Worm (Caenorhabditis elegans) whole organism, L4 larva: ENCODE measurements around the gene sam-4.
"Not testable (repeated sequence)": the region's sequence is repeated elsewhere in the genome, so short reads cannot be mapped to it uniquely, and the experiment has no call there.

Source experiments
- T20F7.1 ChIP-seq: fragments of 200-800 bp; sonication (Bioruptor generic); optimal IDR thresholded peaks from 2 replicates; lab custom pipeline; 2018; ENCODE audit warnings: mild to moderate bottlenecking, missing genetic modification characterization, missing compliant biosample characterization
- Y105C5A.15 ChIP-seq: fragments of 200-800 bp; sonication (Bioruptor generic); IDR thresholded peaks from 2 replicates; pipeline ENCODE4 v1.3.6; 2022; ENCODE audit warnings: missing genetic modification characterization, missing compliant biosample characterization
- Y48G9A.11 ChIP-seq: fragments of 200-800 bp; sonication (Bioruptor generic); IDR thresholded peaks from 2 replicates; pipeline ENCODE4 v1.3.6; 2022; ENCODE audit warnings: missing genetic modification reagents, missing genetic modification characterization, missing compliant biosample characterization
- Y75B8A.6 ChIP-seq: fragments of 200-800 bp; sonication (Bioruptor generic); IDR thresholded peaks from 2 replicates; pipeline ENCODE4 v1.3.6; 2022; ENCODE audit warnings: missing genetic modification reagents, missing genetic modification characterization, missing compliant biosample characterization
- ZK337.2 ChIP-seq: fragments of 200-800 bp; sonication (Bioruptor generic); IDR thresholded peaks from 2 replicates; pipeline ENCODE4 v1.3.6; 2022; ENCODE audit warnings: missing genetic modification reagents, missing genetic modification characterization, missing compliant biosample characterization
- aha-1 ChIP-seq: fragments of 150-350 bp; peaks from one replicate; lab custom pipeline; 2014; ENCODE audit warnings: missing biosample characterization, missing genetic modification characterization
- aly-2 ChIP-seq: sonication (generic microtip); optimal IDR thresholded peaks from 2 replicates; lab custom pipeline; 2018; ENCODE audit warnings: missing biosample characterization, missing genetic modification characterization
- ama-1 ChIP-seq: fragments of 150-350 bp; optimal IDR thresholded peaks from 2 replicates; lab custom pipeline; 2014; ENCODE audit warnings: inconsistent platforms, mixed read lengths
- arid-1 ChIP-seq: fragments of 200-800 bp; sonication (Bioruptor generic); conservative IDR thresholded peaks from 2 replicates; pipeline ENCODE4 v1.3.6; 2022; ENCODE audit warnings: missing genetic modification reagents, missing genetic modification characterization, missing compliant biosample characterization
- ceh-20 ChIP-seq: fragments of 200-800 bp; sonication (Bioruptor generic); IDR thresholded peaks from 2 replicates; pipeline ENCODE4 v1.3.6; 2022; ENCODE audit warnings: missing genetic modification reagents, missing genetic modification characterization, missing compliant biosample characterization
- ceh-28 ChIP-seq: fragments of 150-350 bp; optimal IDR thresholded peaks from 2 replicates; lab custom pipeline; 2014; ENCODE audit warnings: missing biosample characterization, missing genetic modification reagents, missing genetic modification characterization
- ceh-62 ChIP-seq: sonication (generic microtip); optimal IDR thresholded peaks from 2 replicates; lab custom pipeline; 2017; ENCODE audit warnings: missing biosample characterization, missing genetic modification characterization
- ces-1 ChIP-seq: fragments of 150-350 bp; sonication (generic microtip); optimal IDR thresholded peaks from 4 replicates; lab custom pipeline; 2014; ENCODE audit warnings: missing biosample characterization, missing genetic modification reagents, missing genetic modification characterization
- ctbp-1 ChIP-seq: fragments of 200-800 bp; sonication (Bioruptor generic); IDR thresholded peaks from 2 replicates; pipeline ENCODE4 v1.3.6; 2022; ENCODE audit warnings: missing genetic modification reagents, missing genetic modification characterization, missing compliant biosample characterization
- daf-16 ChIP-seq, 3 experiments: sonication (generic microtip); optimal IDR thresholded peaks; 2 replicates each; lab custom pipeline; 2016 to 2017; ENCODE audit warnings: missing genetic modification characterization in 3 of 3, missing genetic modification reagents in 3 of 3, mild to moderate bottlenecking in 2 of 3, missing compliant biosample characterization in 2 of 3, missing biosample characterization in 1 of 3, moderate library complexity in 1 of 3
- dmd-8 ChIP-seq: fragments of 200-800 bp; sonication (Bioruptor generic); IDR thresholded peaks from 2 replicates; pipeline ENCODE4 v1.3.6; 2022; ENCODE audit warnings: missing genetic modification characterization, missing compliant biosample characterization
- dve-1 ChIP-seq: sonication (generic microtip); optimal IDR thresholded peaks from 2 replicates; lab custom pipeline; 2017; ENCODE audit warnings: antibody characterized with exemption, mild to moderate bottlenecking, missing genetic modification characterization, missing compliant biosample characterization; ENCODE audit not compliant: insufficient read depth
- fos-1 ChIP-seq: fragments of 150-350 bp; optimal IDR thresholded peaks from 2 replicates; lab custom pipeline; 2014; ENCODE audit warnings: missing biosample characterization, missing genetic modification characterization
- hlh-11 ChIP-seq: fragments of 200-800 bp; sonication (Bioruptor generic); optimal IDR thresholded peaks from 2 replicates; lab custom pipeline; 2018; ENCODE audit warnings: mild to moderate bottlenecking, missing genetic modification characterization, missing compliant biosample characterization
- hlh-30 ChIP-seq: sonication (generic microtip); optimal IDR thresholded peaks from 2 replicates; lab custom pipeline; 2017; ENCODE audit warnings: antibody characterized with exemption, mild to moderate bottlenecking, missing genetic modification characterization, missing compliant biosample characterization; ENCODE audit not compliant: insufficient read depth
- hmg-1.1 ChIP-seq: fragments of 200-800 bp; sonication (Bioruptor generic); IDR thresholded peaks from 2 replicates; pipeline ENCODE4 v1.3.6; 2022; ENCODE audit warnings: missing genetic modification reagents, missing genetic modification characterization, missing compliant biosample characterization
- lin-1 ChIP-seq: fragments of 200-800 bp; sonication (Bioruptor generic); IDR thresholded peaks from 2 replicates; pipeline ENCODE4 v1.3.6; 2022; ENCODE audit warnings: missing genetic modification reagents, missing genetic modification characterization, missing compliant biosample characterization
- lir-3 ChIP-seq: sonication (generic microtip); optimal IDR thresholded peaks from 2 replicates; lab custom pipeline; 2016; ENCODE audit warnings: mild to moderate bottlenecking, missing genetic modification characterization, missing compliant biosample characterization
- lsy-2 ChIP-seq, 2 experiments: fragments of 150-350 bp in 1 of 2; sonication (generic microtip) in 1 of 2; optimal IDR thresholded peaks; 2 replicates each; lab custom pipeline; 2014 to 2017; ENCODE audit warnings: missing biosample characterization in 2 of 2, missing genetic modification characterization in 2 of 2
- mdt-29 ChIP-seq: fragments of 200-800 bp; sonication (Bioruptor generic); IDR thresholded peaks from 2 replicates; pipeline ENCODE4 v1.3.6; 2022; ENCODE audit warnings: missing genetic modification reagents, missing genetic modification characterization, missing compliant biosample characterization
- mxl-2 ChIP-seq: fragments of 200-800 bp; sonication (Bioruptor generic); conservative IDR thresholded peaks from 2 replicates; pipeline ENCODE4 v1.3.6; 2022; ENCODE audit warnings: missing genetic modification reagents, missing genetic modification characterization, missing compliant biosample characterization
- nhr-102 ChIP-seq: sonication (generic microtip); optimal IDR thresholded peaks from 2 replicates; lab custom pipeline; 2016; ENCODE audit warnings: mild to moderate bottlenecking, missing genetic modification characterization, moderate library complexity, missing compliant biosample characterization
- nhr-111 ChIP-seq: fragments of 200-800 bp; sonication (Bioruptor generic); optimal IDR thresholded peaks from 2 replicates; lab custom pipeline; 2018; ENCODE audit warnings: mild to moderate bottlenecking, missing genetic modification characterization, missing compliant biosample characterization
- nhr-28 ChIP-seq: fragments of 150-350 bp; optimal IDR thresholded peaks from 2 replicates; lab custom pipeline; 2014; ENCODE audit warnings: missing biosample characterization, missing genetic modification characterization
- nhr-6 ChIP-seq: fragments of 150-350 bp; optimal IDR thresholded peaks from 2 replicates; lab custom pipeline; 2014; ENCODE audit warnings: missing biosample characterization, missing genetic modification characterization
- nhr-77 ChIP-seq: fragments of 150-350 bp; optimal IDR thresholded peaks from 2 replicates; lab custom pipeline; 2014; ENCODE audit warnings: missing biosample characterization, missing genetic modification characterization
- pqm-1 ChIP-seq: sonication (generic microtip); optimal IDR thresholded peaks from 2 replicates; lab custom pipeline; 2017; ENCODE audit warnings: missing biosample characterization, missing genetic modification characterization
- sdz-12 ChIP-seq: fragments of 200-800 bp; sonication (Bioruptor generic); optimal IDR thresholded peaks from 2 replicates; lab custom pipeline; 2018; ENCODE audit warnings: mild to moderate bottlenecking, missing genetic modification characterization, missing compliant biosample characterization
- skn-1 ChIP-seq: fragments of 150-350 bp; optimal IDR thresholded peaks from 2 replicates; lab custom pipeline; 2014; ENCODE audit warnings: missing biosample characterization, missing genetic modification characterization
- snpc-1.2 ChIP-seq: fragments of 200-800 bp; sonication (Bioruptor generic); IDR thresholded peaks from 2 replicates; pipeline ENCODE4 v1.3.6; 2022; ENCODE audit warnings: missing genetic modification reagents, missing genetic modification characterization, missing compliant biosample characterization
- spr-1 ChIP-seq: sonication (generic microtip); optimal IDR thresholded peaks from 2 replicates; lab custom pipeline; 2016; ENCODE audit warnings: mild to moderate bottlenecking, missing genetic modification characterization, missing compliant biosample characterization
- spr-3 ChIP-seq: fragments of 200-800 bp; sonication (Bioruptor generic); optimal IDR thresholded peaks from 2 replicates; lab custom pipeline; 2018; ENCODE audit warnings: mild to moderate bottlenecking, missing genetic modification characterization, missing compliant biosample characterization
- unc-39 ChIP-seq: sonication (generic microtip); optimal IDR thresholded peaks from 2 replicates; lab custom pipeline; 2017; ENCODE audit warnings: missing biosample characterization, missing genetic modification characterization
- unc-62 ChIP-seq, 3 experiments: fragments of 150-350 bp in 1 of 3; sonication (generic microtip); optimal IDR thresholded peaks in 2 of 3; peaks in 1 of 3; 1 replicate in 1 of 3; 2 replicates in 2 of 3; lab custom pipeline; 2014 to 2017; ENCODE audit warnings: missing biosample characterization in 3 of 3, missing genetic modification characterization in 3 of 3, missing genetic modification reagents in 3 of 3, missing genotype in 1 of 3
- vab-7 ChIP-seq: fragments of 200-800 bp; sonication (Bioruptor generic); IDR thresholded peaks from 2 replicates; pipeline ENCODE4 v1.3.6; 2022; ENCODE audit warnings: missing genetic modification reagents, missing genetic modification characterization, missing compliant biosample characterization
- ztf-7 ChIP-seq: fragments of 150-350 bp; optimal IDR thresholded peaks from 2 replicates; lab custom pipeline; 2014; ENCODE audit warnings: missing biosample characterization, missing genetic modification characterization

The sam-4 gene

ce11 chrII:5633453-5633852 is 15.6 kb downstream of the sam-4 start:
- TF ChIP-seq nhr-102 (no peak), sdz-12 (GFP tag; lab: Kevin White, UChicago) (no peak), mxl-2 (GFP tag; lab: Robert Waterston, UW) (no peak), lin-1 (GFP tag; lab: Robert Waterston, UW) (no peak), ceh-62 (tag; lab: Kevin White, UChicago) (no peak), hmg-1.1 (peak; percentile 43; the same call in 1 of the 2 replicates), T20F7.1 (GFP tag; lab: Kevin White, UChicago) (peak; percentile 92), Y48G9A.11 (GFP tag; lab: Robert Waterston, UW) (peak; percentile 84), ztf-7 (no peak), ZK337.2 (GFP tag; lab: Robert Waterston, UW) (no peak), nhr-111 (GFP tag; lab: Kevin White, UChicago) (no peak), ceh-28 (tag; lab: Kevin White, UChicago) (no peak), lir-3 (no peak), mdt-29 (GFP tag; lab: Robert Waterston, UW) (no peak), spr-1 (peak; percentile 95), spr-3 (peak; percentile 96), hlh-30 (no peak), ceh-20 (GFP tag; lab: Robert Waterston, UW) (no peak), fos-1 (tag; lab: Kevin White, UChicago) (no peak), aha-1 (tag; lab: Kevin White, UChicago) (peak; percentile 87), nhr-77 (tag; lab: Kevin White, UChicago) (peak; percentile 21)

- TF ChIP-seq snpc-1.2 (GFP tag; lab: Robert Waterston, UW); arid-1 (GFP tag; lab: Robert Waterston, UW); ces-1 (GFP tag; lab: Kevin White, UChicago): not testable (repeated sequence)
Measured at ce11 chrII:5630851-5631401, 18.2 kb downstream of the sam-4 start, which contains the start of the genes F59E12.6 and npl-4.1. TSS of gene F59E12.6 (minus strand) at chrII:5630951. TSS of gene npl-4.1 (plus strand) at chrII:5631351.

DNA sequence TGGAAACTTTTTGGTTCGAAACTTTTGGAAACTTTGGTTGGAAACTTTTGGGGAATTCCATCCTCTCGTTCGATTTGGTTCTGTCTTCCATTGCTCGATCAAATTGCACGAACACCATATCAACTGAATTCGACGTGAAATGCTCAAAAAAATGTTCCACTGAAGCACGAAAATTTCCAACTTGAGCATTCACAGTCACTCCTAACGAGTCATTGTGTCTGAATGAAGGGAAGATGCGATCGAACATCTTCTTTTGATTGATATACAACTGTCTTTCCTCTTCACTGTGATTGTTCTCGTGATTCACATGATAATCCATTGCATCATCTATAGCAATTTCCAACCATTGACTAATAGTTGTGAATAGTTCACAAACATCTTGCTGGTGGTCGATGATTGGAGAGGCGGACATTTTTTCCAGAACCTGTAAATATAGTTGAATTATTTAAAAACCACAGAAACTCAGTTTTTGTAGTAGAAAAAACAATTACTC is 20.7 kb downstream of the sam-4 start, which contains the start of gene F59E12.15:
TSS of gene F59E12.15 (minus strand) at position 51 of the 493 bp plus-strand sequence.
- TF ChIP-seq unc-62 (GFP tag; optimal IDR thresholded peaks at IDR 0.05 in 1 of 2; lab: Kevin White, UChicago) (peak in 1 of 2 experiments; percentile 78), unc-62 (tag; optimal IDR thresholded peaks at IDR 0.05; lab: Kevin White, UChicago) (no peak), ztf-7 (peak; percentile 71), spr-3 (no peak), vab-7 (no peak), hlh-30 (no peak)

- TF ChIP-seq ctbp-1; hlh-11; ceh-20 (GFP tag; lab: Robert Waterston, UW): not testable (repeated sequence)
- TF ChIP-seq, all 104 proteins: peak for 0; not testable (repeated sequence) for 104
Measured at ce11 chrII:5622383-5622939, 26.6 kb downstream of the sam-4 start, which contains the start of the genes eif-3.L and npl-4.2. TSS of gene eif-3.L (minus strand) at chrII:5622483. TSS of gene npl-4.2 (plus strand) at chrII:5622889.

ce11 chrII:5619298-5619697 is 29.8 kb downstream of the sam-4 start, which contains the start of gene dhs-6:
TSS of gene dhs-6 (minus strand) at chrII:5619319.
- TF ChIP-seq aha-1 (tag; lab: Kevin White, UChicago) = peak; percentile 37
- no peak for TF ChIP-seq ctbp-1
- no peak for TF ChIP-seq vab-7
- TF ChIP-seq dmd-8 (GFP tag; lab: Robert Waterston, UW) = no peak
- peak; percentile 5 for TF ChIP-seq ama-1 (lab: Kevin White, UChicago)
- TF ChIP-seq ztf-7 = no peak
- TF ChIP-seq pqm-1 (tag; lab: Kevin White, UChicago) = no peak
- TF ChIP-seq skn-1 = no peak
- peak; percentile 17 for TF ChIP-seq spr-1
- TF ChIP-seq unc-39 (tag; lab: Kevin White, UChicago) = no peak
- no peak for TF ChIP-seq daf-16 (GFP tag; optimal IDR thresholded peaks at IDR 0.05; lab: Kevin White, UChicago)
- TF ChIP-seq daf-16 (tag; optimal IDR thresholded peaks at IDR 0.05; lab: Kevin White, UChicago) = peak; percentile 65
- no peak for TF ChIP-seq unc-62 (GFP tag; optimal IDR thresholded peaks at IDR 0.05 in 1 of 2; lab: Kevin White, UChicago)
- TF ChIP-seq unc-62 (tag; optimal IDR thresholded peaks at IDR 0.05; lab: Kevin White, UChicago) = no peak
- no peak for TF ChIP-seq aly-2
- TF ChIP-seq T20F7.1 (GFP tag; lab: Kevin White, UChicago) = peak; percentile 54
- TF ChIP-seq nhr-6 = peak; percentile 28
- TF ChIP-seq Y105C5A.15 (GFP tag; lab: Robert Waterston, UW) = no peak
- TF ChIP-seq dve-1 = peak; percentile 47
- no peak for TF ChIP-seq Y75B8A.6
- TF ChIP-seq nhr-28 (tag; lab: Kevin White, UChicago) = peak; percentile 41
- TF ChIP-seq lsy-2 (tag; optimal IDR thresholded peaks at IDR 0.05; lab: Kevin White, UChicago) = peak in 1 of 2 experiments; percentile 6
